Fruit fly (Drosophila melanogaster): ENCODE results near the gene Rassf.

dm6 chr3R:23133301-23133828 is 15.6 kb upstream of the Rassf start:
- TF ChIP-seq usp (GFP tag; optimal IDR thresholded peaks at IDR 0.05) (no peak), psq (optimal IDR thresholded peaks at IDR 0.05) (no peak), pan (optimal IDR thresholded peaks at IDR 0.05) (no peak), EcR (GFP tag; optimal IDR thresholded peaks at IDR 0.05) (no peak)

Measured in whole organism.